Worm (Caenorhabditis elegans): ENCODE results near the gene srt-28.

DNA sequence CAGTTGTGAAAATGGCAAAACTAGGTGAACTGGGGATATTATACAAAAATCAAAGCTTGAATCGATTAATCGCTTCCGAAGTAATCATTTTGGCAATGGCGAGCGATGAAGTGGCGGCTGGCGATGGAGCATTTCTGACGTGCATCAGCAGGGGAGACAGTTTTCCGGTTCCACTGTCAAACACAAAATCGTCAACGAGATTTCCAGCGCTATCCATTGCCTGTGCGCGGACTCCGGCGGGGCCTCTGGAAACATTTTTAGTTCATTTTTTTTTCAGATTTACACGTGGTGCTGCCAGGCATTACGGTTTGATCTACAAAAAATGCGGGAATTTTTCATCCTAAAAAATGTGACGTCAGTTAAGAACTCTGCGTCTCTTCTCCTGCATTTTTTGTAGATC lies 24.9 kb downstream of the srt-28 start:
- TF ChIP-seq madf-8 (GFP tag; conservative IDR thresholded peaks at IDR 0.05) (no peak), hmg-1.2 (GFP tag; IDR thresholded peaks at IDR 0.05) (no peak), B0261.1 (tag; optimal IDR thresholded peaks at IDR 0.05) (no peak)
